Worm (Caenorhabditis elegans) whole organism, L2 larva: ENCODE measurements around the gene vps-16.

ENCODE experiments used
- F13H6.1 ChIP-seq: sonication (generic microtip); optimal IDR thresholded peaks from 2 replicates; lab custom pipeline; 2016; ENCODE audit warnings: missing genetic modification characterization, missing compliant biosample characterization
- R02D3.7 ChIP-seq: fragments of 150-350 bp; optimal IDR thresholded peaks from 2 replicates; lab custom pipeline; 2014; ENCODE audit warnings: missing biosample characterization, missing genetic modification characterization
- Y55F3AM.14 ChIP-seq: fragments of 200-800 bp; sonication (Bioruptor generic); optimal IDR thresholded peaks from 2 replicates; lab custom pipeline; 2018; ENCODE audit warnings: mild to moderate bottlenecking, missing genetic modification characterization, missing compliant biosample characterization
- ZK546.5 ChIP-seq: sonication (generic microtip); optimal IDR thresholded peaks from 2 replicates; lab custom pipeline; 2017; ENCODE audit warnings: missing biosample characterization, missing genetic modification characterization
- alr-1 ChIP-seq: fragments of 150-350 bp; optimal IDR thresholded peaks from 2 replicates; lab custom pipeline; 2014; ENCODE audit warnings: missing biosample characterization, missing genetic modification characterization
- aly-2 ChIP-seq: fragments of 150-350 bp; optimal IDR thresholded peaks from 2 replicates; lab custom pipeline; 2014; ENCODE audit warnings: missing biosample characterization, missing genetic modification characterization
- ama-1 ChIP-seq: fragments of 150-350 bp; optimal IDR thresholded peaks from 2 replicates; lab custom pipeline; 2018; ENCODE audit warnings: inconsistent platforms
- ceh-16 ChIP-seq: fragments of 150-350 bp; optimal IDR thresholded peaks from 2 replicates; lab custom pipeline; 2014; ENCODE audit warnings: missing biosample characterization, missing genetic modification characterization
- ceh-82 ChIP-seq: fragments of 150-350 bp; optimal IDR thresholded peaks from 2 replicates; lab custom pipeline; 2014; ENCODE audit warnings: missing biosample characterization, missing genetic modification characterization
- crh-2 ChIP-seq: sonication (generic microtip); optimal IDR thresholded peaks from 2 replicates; lab custom pipeline; 2017; ENCODE audit warnings: missing biosample characterization, missing genetic modification characterization
- dmd-4 ChIP-seq: sonication (generic microtip); optimal IDR thresholded peaks from 2 replicates; lab custom pipeline; 2017; ENCODE audit warnings: missing biosample characterization, missing genetic modification characterization
- egl-27 ChIP-seq: sonication (generic microtip); optimal IDR thresholded peaks from 3 replicates; lab custom pipeline; 2017; ENCODE audit warnings: missing biosample characterization, missing genetic modification reagents, missing genetic modification characterization
- elt-1 ChIP-seq: fragments of 150-350 bp; optimal IDR thresholded peaks from 2 replicates; lab custom pipeline; 2014; ENCODE audit warnings: missing biosample characterization, missing genetic modification characterization
- fos-1 ChIP-seq: fragments of 150-350 bp; optimal IDR thresholded peaks from 2 replicates; lab custom pipeline; 2014; ENCODE audit warnings: missing biosample characterization, missing genetic modification characterization
- gmeb-1 ChIP-seq: fragments of 150-350 bp; optimal IDR thresholded peaks from 2 replicates; lab custom pipeline; 2014; ENCODE audit warnings: missing biosample characterization, missing genetic modification characterization
- lin-13 ChIP-seq: fragments of 150-350 bp; optimal IDR thresholded peaks from 2 replicates; lab custom pipeline; 2014; ENCODE audit warnings: missing biosample characterization, missing genetic modification reagents, missing genetic modification characterization
- lin-39 ChIP-seq: fragments of 150-350 bp; optimal IDR thresholded peaks from 2 replicates; lab custom pipeline; 2014; ENCODE audit warnings: missing biosample characterization, missing genetic modification reagents, missing genetic modification characterization
- lsy-2 ChIP-seq, 2 experiments: fragments of 150-350 bp in 1 of 2; sonication (generic microtip) in 1 of 2; optimal IDR thresholded peaks; 2 replicates each; lab custom pipeline; 2014 to 2017; ENCODE audit warnings: missing biosample characterization in 2 of 2, missing genetic modification characterization in 2 of 2
- mab-5 ChIP-seq: fragments of 150-350 bp; optimal IDR thresholded peaks from 2 replicates; lab custom pipeline; 2014; ENCODE audit warnings: missing biosample characterization, missing genetic modification characterization
- mbf-1 ChIP-seq: sonication (generic microtip); optimal IDR thresholded peaks from 2 replicates; lab custom pipeline; 2017; ENCODE audit warnings: missing biosample characterization, missing genetic modification characterization
- mdl-1 ChIP-seq, 2 experiments: fragments of 150-350 bp in 1 of 2; sonication (generic microtip) in 1 of 2; optimal IDR thresholded peaks; 2 replicates each; lab custom pipeline; 2017; ENCODE audit warnings: missing biosample characterization in 2 of 2, missing genetic modification characterization in 2 of 2
- nhr-10 ChIP-seq: sonication (generic microtip); optimal IDR thresholded peaks from 2 replicates; lab custom pipeline; 2017; ENCODE audit warnings: missing biosample characterization, missing genetic modification characterization
- nhr-12 ChIP-seq: fragments of 150-350 bp; optimal IDR thresholded peaks from 2 replicates; lab custom pipeline; 2014; ENCODE audit warnings: missing biosample characterization, missing genetic modification characterization
- nhr-129 ChIP-seq: fragments of 150-350 bp; optimal IDR thresholded peaks from 2 replicates; lab custom pipeline; 2014; ENCODE audit warnings: missing biosample characterization, missing genetic modification characterization
- nhr-21 ChIP-seq: fragments of 150-350 bp; optimal IDR thresholded peaks from 2 replicates; lab custom pipeline; 2014; ENCODE audit warnings: missing biosample characterization, missing genetic modification characterization
- nhr-237 ChIP-seq: fragments of 150-350 bp; optimal IDR thresholded peaks from 2 replicates; lab custom pipeline; 2014; ENCODE audit warnings: missing biosample characterization, missing genetic modification characterization
- nhr-25 ChIP-seq: fragments of 150-350 bp; sonication (generic microtip); optimal IDR thresholded peaks from 3 replicates; lab custom pipeline; 2014; ENCODE audit warnings: missing biosample characterization, missing genetic modification characterization
- nhr-6 ChIP-seq: fragments of 150-350 bp; optimal IDR thresholded peaks from 2 replicates; lab custom pipeline; 2014; ENCODE audit warnings: missing biosample characterization, missing genetic modification characterization
- nhr-77 ChIP-seq: fragments of 150-350 bp; optimal IDR thresholded peaks from 2 replicates; lab custom pipeline; 2014; ENCODE audit warnings: missing biosample characterization, missing genetic modification characterization
- peb-1 ChIP-seq: fragments of 150-350 bp; optimal IDR thresholded peaks from 2 replicates; lab custom pipeline; 2014; ENCODE audit warnings: missing biosample characterization, missing genetic modification characterization
- sem-4 ChIP-seq: fragments of 150-350 bp; optimal IDR thresholded peaks from 2 replicates; lab custom pipeline; 2014; ENCODE audit warnings: missing biosample characterization, missing genetic modification reagents, missing genetic modification characterization
- skn-1 ChIP-seq: sonication (generic microtip); optimal IDR thresholded peaks from 2 replicates; lab custom pipeline; 2017; ENCODE audit warnings: missing biosample characterization, missing genetic modification characterization
- sma-3 ChIP-seq: sonication (generic microtip); optimal IDR thresholded peaks from 2 replicates; lab custom pipeline; 2016; ENCODE audit warnings: missing genetic modification reagents, missing genetic modification characterization, missing compliant biosample characterization
- sma-9 ChIP-seq, 2 experiments: fragments of 150-350 bp in 1 of 2; sonication (generic microtip) in 1 of 2; optimal IDR thresholded peaks; 2 replicates each; lab custom pipeline; 2014 to 2016; ENCODE audit warnings: missing genetic modification characterization in 2 of 2, mild to moderate bottlenecking in 1 of 2, missing biosample characterization in 1 of 2, missing compliant biosample characterization in 1 of 2, missing genetic modification reagents in 1 of 2, moderate library complexity in 1 of 2
- snpc-4 ChIP-seq: fragments of 150-350 bp; optimal IDR thresholded peaks from 2 replicates; lab custom pipeline; 2014; ENCODE audit warnings: missing biosample characterization, missing genetic modification characterization
- unc-39 ChIP-seq: fragments of 150-350 bp; optimal IDR thresholded peaks from 2 replicates; lab custom pipeline; 2014; ENCODE audit warnings: missing biosample characterization, missing genetic modification characterization
- unc-55 ChIP-seq: fragments of 150-350 bp; sonication (generic microtip); optimal IDR thresholded peaks from 3 replicates; lab custom pipeline; 2014; ENCODE audit warnings: missing biosample characterization, missing genetic modification reagents, missing genetic modification characterization
- zag-1 ChIP-seq: fragments of 150-350 bp; optimal IDR thresholded peaks from 2 replicates; lab custom pipeline; 2014; ENCODE audit warnings: missing biosample characterization, missing genetic modification characterization
- ztf-1 ChIP-seq: fragments of 200-800 bp; sonication (Bioruptor generic); conservative IDR thresholded peaks from 2 replicates; pipeline ENCODE4 v1.3.6; 2022; ENCODE audit warnings: missing genetic modification characterization, missing compliant biosample characterization
- ztf-11 ChIP-seq: sonication (generic microtip); optimal IDR thresholded peaks from 2 replicates; lab custom pipeline; 2017; ENCODE audit warnings: missing biosample characterization, missing genetic modification characterization
- ztf-4 ChIP-seq: fragments of 150-350 bp; optimal IDR thresholded peaks from 2 replicates; lab custom pipeline; 2014; ENCODE audit warnings: missing biosample characterization, missing genetic modification characterization

vps-16 gene

ce11 chrIII:6453665-6454064, 20.6 kb downstream of the vps-16 start (continued):
- peak; percentile 48 to 93 for TF ChIP-seq lsy-2 (tag; optimal IDR thresholded peaks at IDR 0.05; lab: Kevin White, UChicago)
- no peak for TF ChIP-seq nhr-10
- TF ChIP-seq nhr-77, result no peak
- TF ChIP-seq skn-1, result peak; percentile 69
- peak; percentile 83 for TF ChIP-seq ztf-4 (tag; lab: Kevin White, UChicago)
- peak; percentile 80 for TF ChIP-seq sma-3
- TF ChIP-seq fos-1 (tag; lab: Kevin White, UChicago), result peak; percentile 86
- peak; percentile 90 for TF ChIP-seq sem-4 (tag; lab: Kevin White, UChicago)
- TF ChIP-seq unc-39 (tag; lab: Kevin White, UChicago), result no peak
- TF ChIP-seq ceh-82 (tag; lab: Kevin White, UChicago), result no peak
- TF ChIP-seq sma-9 (GFP tag; optimal IDR thresholded peaks at IDR 0.05; lab: Kevin White, UChicago), result peak; percentile 83
- no peak for TF ChIP-seq sma-9 (tag; optimal IDR thresholded peaks at IDR 0.05; lab: Kevin White, UChicago)
- peak; percentile 41 for TF ChIP-seq snpc-4 (tag; lab: Kevin White, UChicago)
- TF ChIP-seq mbf-1, result no peak
- TF ChIP-seq nhr-237 (tag; lab: Kevin White, UChicago), result no peak

DNA sequence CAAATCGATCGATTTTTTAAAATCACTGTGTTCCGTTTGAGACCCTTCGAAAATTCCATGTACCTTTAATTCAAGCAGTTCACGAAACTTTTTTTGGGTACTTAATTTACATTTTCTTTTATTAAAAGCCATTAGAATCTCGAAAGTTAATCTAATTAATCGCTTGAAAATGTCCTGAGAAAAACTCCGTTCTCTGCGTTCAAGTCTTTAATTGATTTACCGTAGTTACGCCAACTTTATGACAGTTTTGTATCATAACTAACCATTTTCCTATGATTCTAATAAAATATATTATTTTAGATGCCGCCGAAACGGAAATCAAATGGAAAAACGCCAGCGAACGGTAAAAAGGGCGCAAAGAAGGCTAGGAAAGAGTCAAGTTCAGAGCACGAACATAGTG, 21.1 kb downstream of the vps-16 start, which contains the start of gene jhdm-1:
TSS of gene jhdm-1 (plus strand) at position 301 of the 400 bp plus-strand sequence.
- TF ChIP-seq dmd-4 (tag; lab: Kevin White, UChicago), result no peak
- no peak for TF ChIP-seq ceh-16 (tag; lab: Kevin White, UChicago)
- no peak for TF ChIP-seq F13H6.1
- no peak for TF ChIP-seq R02D3.7 (tag; lab: Kevin White, UChicago)
- no peak for TF ChIP-seq ZK546.5 (tag; lab: Kevin White, UChicago)
- no peak for TF ChIP-seq peb-1 (tag; lab: Kevin White, UChicago)
- no peak for TF ChIP-seq ztf-4 (tag; lab: Kevin White, UChicago)
- TF ChIP-seq ama-1 (lab: Kevin White, UChicago), result no peak
- no peak for TF ChIP-seq sem-4 (tag; lab: Kevin White, UChicago)
- no peak for TF ChIP-seq alr-1
- no peak for TF ChIP-seq Y55F3AM.14 (GFP tag; lab: Kevin White, UChicago)
- TF ChIP-seq fos-1 (tag; lab: Kevin White, UChicago), result no peak
- no peak for TF ChIP-seq ztf-1
- TF ChIP-seq nhr-12 (tag; lab: Kevin White, UChicago), result no peak
- no peak for TF ChIP-seq unc-55 (GFP tag; lab: Kevin White, UChicago)
- no peak for TF ChIP-seq unc-39 (tag; lab: Kevin White, UChicago)
- TF ChIP-seq nhr-77, result no peak

DNA sequence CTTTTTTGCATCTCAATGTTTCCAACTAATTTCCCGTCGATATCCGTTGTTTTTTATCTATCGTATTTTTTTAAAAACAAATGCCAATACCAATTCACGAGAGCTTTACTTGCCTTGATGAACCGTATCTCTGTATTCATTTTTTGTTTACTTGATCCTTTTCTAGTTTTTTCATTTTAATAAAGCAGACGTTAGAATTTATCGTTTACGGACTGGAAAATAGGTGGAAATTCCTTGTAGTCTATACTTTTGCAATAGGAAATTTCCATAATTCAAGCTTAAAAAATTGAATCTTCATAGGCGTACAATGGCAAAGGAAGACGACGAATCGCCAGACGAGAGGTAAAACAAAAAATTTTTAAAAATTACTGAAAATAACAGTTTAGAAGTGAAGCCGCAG, 26.8 kb downstream of the vps-16 start, which contains the start of gene algn-1:
TSS of gene algn-1 (plus strand) at position 301 of the 400 bp plus-strand sequence.
- TF ChIP-seq nhr-10 (no peak), ceh-82 (tag; lab: Kevin White, UChicago) (no peak), sma-3 (no peak), egl-27 (tag; lab: Kevin White, UChicago) (no peak), nhr-237 (tag; lab: Kevin White, UChicago) (no peak), mab-5 (tag; lab: Kevin White, UChicago) (no peak), snpc-4 (tag; lab: Kevin White, UChicago) (no peak), ztf-4 (tag; lab: Kevin White, UChicago) (no peak), elt-1 (tag; lab: Kevin White, UChicago) (no peak), fos-1 (tag; lab: Kevin White, UChicago) (no peak), skn-1 (no peak), mbf-1 (no peak)

DNA sequence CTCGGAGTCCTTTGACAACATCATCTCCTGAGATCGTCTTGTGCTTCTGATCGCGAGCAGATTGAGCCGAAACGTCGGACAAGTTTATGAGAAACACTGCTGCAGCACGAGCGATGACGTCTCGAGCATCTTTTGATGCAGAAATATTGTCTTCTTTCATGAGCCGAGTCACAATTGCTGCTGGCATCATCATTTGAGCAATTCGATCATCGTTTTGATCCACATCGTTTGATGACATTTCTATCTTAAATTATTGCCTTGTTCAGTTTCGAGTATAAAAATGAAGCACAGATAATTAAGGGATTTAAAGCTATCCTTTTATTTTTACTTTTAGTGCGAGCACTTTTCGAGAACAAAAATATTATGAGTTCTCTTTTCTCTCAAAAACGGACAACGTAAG, 29.6 kb downstream of the vps-16 start, which contains the start of gene T26A5.8:
TSS of gene T26A5.8 (minus strand) at position 247 of the 400 bp plus-strand sequence.
- TF ChIP-seq ztf-4 (tag; lab: Kevin White, UChicago), result peak; percentile 29
- no peak for TF ChIP-seq aly-2 (tag; lab: Kevin White, UChicago)
- peak; percentile 10 for TF ChIP-seq crh-2
- no peak for TF ChIP-seq dmd-4 (tag; lab: Kevin White, UChicago)
- no peak for TF ChIP-seq mdl-1 (tag; optimal IDR thresholded peaks at IDR 0.05; lab: Kevin White, UChicago)
- TF ChIP-seq ztf-11 (tag; lab: Kevin White, UChicago), result no peak
- no peak for TF ChIP-seq ceh-82 (tag; lab: Kevin White, UChicago)
- TF ChIP-seq ZK546.5 (tag; lab: Kevin White, UChicago), result no peak
- TF ChIP-seq sma-3, result peak; percentile 45
- TF ChIP-seq lin-13 (GFP tag; lab: Kevin White, UChicago), result peak; percentile 15
- no peak for TF ChIP-seq gmeb-1 (tag; lab: Kevin White, UChicago)
- no peak for TF ChIP-seq zag-1 (tag; lab: Kevin White, UChicago)
- TF ChIP-seq mab-5 (tag; lab: Kevin White, UChicago), result no peak
- TF ChIP-seq lsy-2 (tag; optimal IDR thresholded peaks at IDR 0.05; lab: Kevin White, UChicago), result peak in 1 of 2 experiments; percentile 58
- no peak for TF ChIP-seq ztf-1
- no peak for TF ChIP-seq snpc-4 (tag; lab: Kevin White, UChicago)
- TF ChIP-seq nhr-25 (tag; lab: Kevin White, UChicago), result no peak
- TF ChIP-seq ama-1 (lab: Kevin White, UChicago), result peak; percentile 56
- TF ChIP-seq sma-9 (GFP tag; optimal IDR thresholded peaks at IDR 0.05; lab: Kevin White, UChicago), result no peak
- no peak for TF ChIP-seq sma-9 (tag; optimal IDR thresholded peaks at IDR 0.05; lab: Kevin White, UChicago)
- peak; percentile 25 for TF ChIP-seq nhr-129 (tag; lab: Kevin White, UChicago)
- TF ChIP-seq lin-39 (tag; lab: Kevin White, UChicago), result no peak
- TF ChIP-seq nhr-21 (tag; lab: Kevin White, UChicago), result no peak
- TF ChIP-seq unc-39 (tag; lab: Kevin White, UChicago), result no peak
- TF ChIP-seq sem-4 (tag; lab: Kevin White, UChicago), result no peak
- peak; percentile 19 for TF ChIP-seq nhr-6
- TF ChIP-seq, all 48 proteins: peak for 8
